Worm (Caenorhabditis elegans) whole organism, L2 larva: ENCODE results near the gene clec-255.

ENCODE experiments used
- ZK546.5 ChIP-seq: sonication (generic microtip); optimal IDR thresholded peaks from 2 replicates; lab custom pipeline; 2017; ENCODE audit warnings: missing biosample characterization, missing genetic modification characterization
- ama-1 ChIP-seq: fragments of 150-350 bp; optimal IDR thresholded peaks from 2 replicates; lab custom pipeline; 2018; ENCODE audit warnings: inconsistent platforms
- elt-3 ChIP-seq: sonication (generic microtip); optimal IDR thresholded peaks from 2 replicates; lab custom pipeline; 2017; ENCODE audit warnings: missing biosample characterization, missing genetic modification characterization
- nhr-237 ChIP-seq: fragments of 150-350 bp; optimal IDR thresholded peaks from 2 replicates; lab custom pipeline; 2014; ENCODE audit warnings: missing biosample characterization, missing genetic modification characterization
- nhr-25 ChIP-seq: fragments of 150-350 bp; sonication (generic microtip); optimal IDR thresholded peaks from 3 replicates; lab custom pipeline; 2014; ENCODE audit warnings: missing biosample characterization, missing genetic modification characterization
- sma-9 ChIP-seq, 2 experiments: fragments of 150-350 bp in 1 of 2; sonication (generic microtip) in 1 of 2; optimal IDR thresholded peaks; 2 replicates each; lab custom pipeline; 2014 to 2016; ENCODE audit warnings: missing genetic modification characterization in 2 of 2, mild to moderate bottlenecking in 1 of 2, missing biosample characterization in 1 of 2, missing compliant biosample characterization in 1 of 2, missing genetic modification reagents in 1 of 2, moderate library complexity in 1 of 2
- snpc-4 ChIP-seq: fragments of 150-350 bp; optimal IDR thresholded peaks from 2 replicates; lab custom pipeline; 2014; ENCODE audit warnings: missing biosample characterization, missing genetic modification characterization
- unc-62 ChIP-seq: fragments of 150-350 bp; optimal IDR thresholded peaks from 2 replicates; lab custom pipeline; 2014; ENCODE audit warnings: missing biosample characterization, missing genetic modification reagents, missing genetic modification characterization
- zag-1 ChIP-seq: fragments of 150-350 bp; optimal IDR thresholded peaks from 2 replicates; lab custom pipeline; 2014; ENCODE audit warnings: missing biosample characterization, missing genetic modification characterization

ce11 chrV:18770623-18771022, at the start of gene clec-255:
- TF ChIP-seq unc-62 (GFP tag; lab: Kevin White, UChicago) (no peak), nhr-25 (tag; lab: Kevin White, UChicago) (no peak), elt-3 (tag; lab: Kevin White, UChicago) (no peak), zag-1 (tag; lab: Kevin White, UChicago) (no peak), sma-9 (GFP tag; optimal IDR thresholded peaks at IDR 0.05; lab: Kevin White, UChicago) (no peak), sma-9 (tag; optimal IDR thresholded peaks at IDR 0.05; lab: Kevin White, UChicago) (no peak), ZK546.5 (tag; lab: Kevin White, UChicago) (no peak), nhr-237 (tag; lab: Kevin White, UChicago) (no peak), ama-1 (lab: Kevin White, UChicago) (no peak), snpc-4 (tag; lab: Kevin White, UChicago) (no peak)
